Fruit fly (Drosophila melanogaster): Measurements from ENCODE around the gene CG2278.

CG2278 gene

dm6 chrX:8158942-8159472 lies 11.1 kb downstream of the CG2278 start:
- no peak for TF ChIP-seq D1 (tag; optimal IDR thresholded peaks at IDR 0.05)
- TF ChIP-seq CG32121 (GFP tag; IDR thresholded peaks at IDR 0.05), result peak; percentile 25; the same call in 1 of the 2 replicates
- TF ChIP-seq Snoo (tag; optimal IDR thresholded peaks at IDR 0.05), result peak; percentile 5
- TF ChIP-seq CG12605 (GFP tag; IDR thresholded peaks at IDR 0.05), result peak; percentile 72
- TF ChIP-seq CG4496 (GFP tag; IDR thresholded peaks at IDR 0.05), result peak; percentile 43; the same call in 1 of the 3 replicates
- no peak for TF ChIP-seq Pif1A (GFP tag; optimal IDR thresholded peaks at IDR 0.05)
- no peak for TF ChIP-seq CG15710 (tag; optimal IDR thresholded peaks at IDR 0.05)
- TF ChIP-seq EcR (GFP tag; optimal IDR thresholded peaks at IDR 0.05), result no peak
- TF ChIP-seq CG17806 (tag; optimal IDR thresholded peaks at IDR 0.05), result no peak
- peak; percentile 26 for TF ChIP-seq CG34367 (tag; optimal IDR thresholded peaks at IDR 0.05)
- peak; percentile 18 for TF ChIP-seq CG8301 (tag; optimal IDR thresholded peaks at IDR 0.05)
- peak; percentile 28 for TF ChIP-seq CG8159 (tag; optimal IDR thresholded peaks at IDR 0.05)
- TF ChIP-seq Pif1B (GFP tag; optimal IDR thresholded peaks at IDR 0.05), result no peak
- no peak for TF ChIP-seq CG10348 (GFP tag; IDR thresholded peaks at IDR 0.05)
- TF ChIP-seq CG9948 (tag; optimal IDR thresholded peaks at IDR 0.05), result no peak
- TF ChIP-seq rn (GFP tag; IDR thresholded peaks at IDR 0.05), result no peak
- 0 out of 3 replicates have a peak, but pooled peaks have one; percentile 19 for TF ChIP-seq fd96Ca (GFP tag; IDR thresholded peaks at IDR 0.05)
- peak; percentile 29; the same call in 1 of the 2 replicates for TF ChIP-seq Ets98B (GFP tag; IDR thresholded peaks at IDR 0.05)
- peak; percentile 50 for TF ChIP-seq CG14655 (GFP tag; optimal IDR thresholded peaks at IDR 0.05)
- peak; percentile 68 for TF ChIP-seq CG13204 (GFP tag; optimal IDR thresholded peaks at IDR 0.05)
- TF ChIP-seq gl (tag; optimal IDR thresholded peaks at IDR 0.05), result peak; percentile 88

dm6 chrX:8157294-8157693 lies 12.8 kb downstream of the CG2278 start, which contains the start of the genes Traf6 and GIIIspla2:
Gene Traf6, minus strand, starts transcription at chrX:8157386.
Gene GIIIspla2, plus strand, starts transcription at chrX:8157628.
- peak; percentile 53 for TF ChIP-seq CG34367 (tag; optimal IDR thresholded peaks at IDR 0.05)
- no peak for TF ChIP-seq D1 (tag; optimal IDR thresholded peaks at IDR 0.05)
- TF ChIP-seq Ets98B (GFP tag; IDR thresholded peaks at IDR 0.05), result peak; percentile 72
- no peak for TF ChIP-seq Pif1A (GFP tag; optimal IDR thresholded peaks at IDR 0.05)
- TF ChIP-seq gl (tag; optimal IDR thresholded peaks at IDR 0.05), result no peak
- TF ChIP-seq Snoo (tag; optimal IDR thresholded peaks at IDR 0.05), result peak; percentile 63
- TF ChIP-seq CG14655 (GFP tag; optimal IDR thresholded peaks at IDR 0.05), result no peak
- TF ChIP-seq Pif1B (GFP tag; optimal IDR thresholded peaks at IDR 0.05), result no peak
- TF ChIP-seq EcR (GFP tag; optimal IDR thresholded peaks at IDR 0.05), result no peak
- peak; percentile 60 for TF ChIP-seq CG32121 (GFP tag; IDR thresholded peaks at IDR 0.05)
- peak; percentile 79 for TF ChIP-seq CG4496 (GFP tag; IDR thresholded peaks at IDR 0.05)
- peak; percentile 71 for TF ChIP-seq CG8159 (tag; optimal IDR thresholded peaks at IDR 0.05)
- peak; percentile 83; the same call in 2 of the 3 replicates for TF ChIP-seq fd96Ca (GFP tag; IDR thresholded peaks at IDR 0.05)
- peak; percentile 52 for TF ChIP-seq CG17806 (tag; optimal IDR thresholded peaks at IDR 0.05)
- no peak for TF ChIP-seq CG13204 (GFP tag; optimal IDR thresholded peaks at IDR 0.05)
- TF ChIP-seq CG12605 (GFP tag; IDR thresholded peaks at IDR 0.05), result no peak
- peak; percentile 78 for TF ChIP-seq CG15710 (tag; optimal IDR thresholded peaks at IDR 0.05)
- TF ChIP-seq CG8301 (tag; optimal IDR thresholded peaks at IDR 0.05), result peak; percentile 70
- peak; percentile 71 for TF ChIP-seq rn (GFP tag; IDR thresholded peaks at IDR 0.05)
- TF ChIP-seq CG10348 (GFP tag; IDR thresholded peaks at IDR 0.05), result no peak
- peak; percentile 65 for TF ChIP-seq CG9948 (tag; optimal IDR thresholded peaks at IDR 0.05)

DNA sequence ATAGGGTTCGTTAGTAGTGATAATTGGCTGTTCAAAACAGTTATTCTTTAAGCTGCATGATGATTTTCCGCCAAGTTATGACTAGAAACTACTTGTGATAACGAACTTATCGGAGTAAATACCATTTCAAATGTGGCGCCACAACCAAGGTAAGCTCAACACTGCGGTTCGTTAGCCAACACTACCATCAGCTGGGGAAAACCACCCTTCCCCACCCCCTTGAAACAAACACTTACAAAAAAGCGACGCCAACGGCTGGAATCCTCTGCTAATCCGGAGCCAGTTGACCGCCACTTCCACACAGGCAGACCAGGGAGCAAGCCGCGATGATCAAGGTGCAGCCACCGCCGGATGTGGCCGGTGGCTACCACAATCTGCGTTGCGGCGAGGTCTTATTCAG lies 17.3 kb downstream of the CG2278 start, which contains the start of gene CG18262:
TSS of gene CG18262 (plus strand) at position 231 of the 400 bp plus-strand sequence.
- no peak for TF ChIP-seq Ets98B (GFP tag; IDR thresholded peaks at IDR 0.05)
- TF ChIP-seq CG8159 (tag; optimal IDR thresholded peaks at IDR 0.05), result no peak
- TF ChIP-seq fd96Ca (GFP tag; IDR thresholded peaks at IDR 0.05), result 0 out of 3 replicates have a peak, but pooled peaks have one; percentile 19
- TF ChIP-seq D1 (tag; optimal IDR thresholded peaks at IDR 0.05), result no peak
- TF ChIP-seq CG13204 (GFP tag; optimal IDR thresholded peaks at IDR 0.05), result no peak
- no peak for TF ChIP-seq CG32121 (GFP tag; IDR thresholded peaks at IDR 0.05)
- TF ChIP-seq CG9948 (tag; optimal IDR thresholded peaks at IDR 0.05), result no peak
- no peak for TF ChIP-seq Pif1A (GFP tag; optimal IDR thresholded peaks at IDR 0.05)

dm6 chrX:8152077-8152476 lies 18.0 kb downstream of the CG2278 start, which contains the start of gene Gbeta5:
Gene Gbeta5, minus strand, starts transcription at chrX:8152275.
- TF ChIP-seq CG9948 (tag; optimal IDR thresholded peaks at IDR 0.05) (no peak), CG32121 (GFP tag; IDR thresholded peaks at IDR 0.05) (no peak), CG15710 (tag; optimal IDR thresholded peaks at IDR 0.05) (no peak), Ets98B (GFP tag; IDR thresholded peaks at IDR 0.05) (no peak), CG34367 (tag; optimal IDR thresholded peaks at IDR 0.05) (no peak), CG14655 (GFP tag; optimal IDR thresholded peaks at IDR 0.05) (no peak), CG17806 (tag; optimal IDR thresholded peaks at IDR 0.05) (no peak), CG12605 (GFP tag; IDR thresholded peaks at IDR 0.05) (no peak), rn (GFP tag; IDR thresholded peaks at IDR 0.05) (no peak), Pif1B (GFP tag; optimal IDR thresholded peaks at IDR 0.05) (no peak), CG8301 (tag; optimal IDR thresholded peaks at IDR 0.05) (no peak), fd96Ca (GFP tag; IDR thresholded peaks at IDR 0.05) (no peak), D1 (tag; optimal IDR thresholded peaks at IDR 0.05) (no peak), Pif1A (GFP tag; optimal IDR thresholded peaks at IDR 0.05) (no peak), EcR (GFP tag; optimal IDR thresholded peaks at IDR 0.05) (no peak), CG13204 (GFP tag; optimal IDR thresholded peaks at IDR 0.05) (no peak), gl (tag; optimal IDR thresholded peaks at IDR 0.05) (no peak), CG10348 (GFP tag; IDR thresholded peaks at IDR 0.05) (no peak), CG8159 (tag; optimal IDR thresholded peaks at IDR 0.05) (no peak), CG4496 (GFP tag; IDR thresholded peaks at IDR 0.05) (no peak)

dm6 chrX:8148556-8148955 lies 21.5 kb downstream of the CG2278 start, which contains the start of gene CG10959:
Gene CG10959, plus strand, starts transcription at chrX:8148783.
- no peak for TF ChIP-seq CG9948 (tag; optimal IDR thresholded peaks at IDR 0.05)
- no peak for TF ChIP-seq CG34367 (tag; optimal IDR thresholded peaks at IDR 0.05)
- no peak for TF ChIP-seq CG13204 (GFP tag; optimal IDR thresholded peaks at IDR 0.05)
- no peak for TF ChIP-seq D1 (tag; optimal IDR thresholded peaks at IDR 0.05)
- TF ChIP-seq CG32121 (GFP tag; IDR thresholded peaks at IDR 0.05), result no peak
- TF ChIP-seq Pif1A (GFP tag; optimal IDR thresholded peaks at IDR 0.05), result no peak
- no peak for TF ChIP-seq CG12605 (GFP tag; IDR thresholded peaks at IDR 0.05)
- no peak for TF ChIP-seq CG14655 (GFP tag; optimal IDR thresholded peaks at IDR 0.05)
- no peak for TF ChIP-seq CG15710 (tag; optimal IDR thresholded peaks at IDR 0.05)
- no peak for TF ChIP-seq CG4496 (GFP tag; IDR thresholded peaks at IDR 0.05)
- TF ChIP-seq CG8159 (tag; optimal IDR thresholded peaks at IDR 0.05), result no peak
- no peak for TF ChIP-seq EcR (GFP tag; optimal IDR thresholded peaks at IDR 0.05)
- TF ChIP-seq CG10348 (GFP tag; IDR thresholded peaks at IDR 0.05), result no peak
- TF ChIP-seq fd96Ca (GFP tag; IDR thresholded peaks at IDR 0.05), result no peak
- no peak for TF ChIP-seq Pif1B (GFP tag; optimal IDR thresholded peaks at IDR 0.05)
- TF ChIP-seq Snoo (tag; optimal IDR thresholded peaks at IDR 0.05), result no peak
- TF ChIP-seq gl (tag; optimal IDR thresholded peaks at IDR 0.05), result no peak
- TF ChIP-seq CG17806 (tag; optimal IDR thresholded peaks at IDR 0.05), result no peak
- no peak for TF ChIP-seq Ets98B (GFP tag; IDR thresholded peaks at IDR 0.05)
- TF ChIP-seq CG8301 (tag; optimal IDR thresholded peaks at IDR 0.05), result no peak

All from whole organism, pupa.